Worm (Caenorhabditis elegans): ENCODE measurements around the gene Y94H6A.10.

- TF ChIP-seq mab-5 (tag; optimal IDR thresholded peaks at IDR 0.05) (no peak), unc-62 (GFP tag; optimal IDR thresholded peaks at IDR 0.05) (peak; percentile 9)
Observed at ce11 chrIV:2708329-2708965, 2.0 kb downstream of the Y94H6A.10 start.
